Worm (Caenorhabditis elegans) whole organism, young adult: ENCODE measurements around the gene svop-1.

Source experiments
- F57A8.1 ChIP-seq: fragments of 200-800 bp; sonication (Bioruptor generic); optimal IDR thresholded peaks from 2 replicates; lab custom pipeline; 2018; ENCODE audit warnings: mild to moderate bottlenecking, missing genetic modification characterization, moderate library complexity, missing compliant biosample characterization
- ztf-28 ChIP-seq: fragments of 200-800 bp; sonication (Bioruptor generic); IDR thresholded peaks from 2 replicates; pipeline ENCODE4 v1.3.6; 2022; ENCODE audit warnings: missing genetic modification reagents, missing genetic modification characterization, missing compliant biosample characterization

- TF ChIP-seq ztf-28 (GFP tag; lab: Robert Waterston, UW) (no peak), F57A8.1 (GFP tag; lab: Kevin White, UChicago) (no peak)
These were observed 4.6 kb upstream of the svop-1 start, which contains the start of gene lnkn-1 for ce11 chrIII:8889931-8890330.
